Fruit fly (Drosophila melanogaster): Measurements from ENCODE around the gene Nipsnap.

The Nipsnap gene

dm6 chrX:16105715-16106114 is 32.3 kb upstream of the Nipsnap start (continued):
- no peak for TF ChIP-seq cad (GFP tag; optimal IDR thresholded peaks at IDR 0.05)
- no peak for TF ChIP-seq CG11695 (GFP tag; IDR thresholded peaks at IDR 0.05)
- TF ChIP-seq Fer1 (GFP tag; optimal IDR thresholded peaks at IDR 0.05), result no peak
- TF ChIP-seq zfh2 (GFP tag; optimal IDR thresholded peaks at IDR 0.05), result no peak
- peak; percentile 36; the same call in 1 of the 3 replicates for TF ChIP-seq CG6791 (GFP tag; IDR thresholded peaks at IDR 0.05; ENCODE audit: partially characterized antibody)
- no peak for TF ChIP-seq hb (GFP tag; IDR thresholded peaks at IDR 0.05; ENCODE audit: partially characterized antibody)
- no peak for TF ChIP-seq ftz-f1 (GFP tag; optimal IDR thresholded peaks at IDR 0.05)
- TF ChIP-seq dimm (GFP tag; IDR thresholded peaks at IDR 0.05), result no peak
- no peak for TF ChIP-seq nau (GFP tag; optimal IDR thresholded peaks at IDR 0.05)
- TF ChIP-seq Awh (GFP tag; IDR thresholded peaks at IDR 0.05), result no peak
- peak; percentile 98 for TF ChIP-seq CTCF (GFP tag; optimal IDR thresholded peaks at IDR 0.05)
- no peak for TF ChIP-seq CG17361 (GFP tag; IDR thresholded peaks at IDR 0.05)
- peak; percentile 54 for TF ChIP-seq pum (GFP tag; optimal IDR thresholded peaks at IDR 0.05)
- TF ChIP-seq CG9727 (GFP tag; optimal IDR thresholded peaks at IDR 0.05), result no peak
- TF ChIP-seq CG1529 (GFP tag; optimal IDR thresholded peaks at IDR 0.05), result no peak
- no peak for TF ChIP-seq ttk (GFP tag; IDR thresholded peaks at IDR 0.05)
- no peak for TF ChIP-seq CG3163 (GFP tag; optimal IDR thresholded peaks at IDR 0.05)
- no peak for TF ChIP-seq CG15269 (tag; optimal IDR thresholded peaks at IDR 0.05)
- TF ChIP-seq Deaf1 (tag; optimal IDR thresholded peaks at IDR 0.05), result no peak
- TF ChIP-seq Bteb2 (GFP tag; optimal IDR thresholded peaks at IDR 0.05), result no peak
- no peak for TF ChIP-seq so (GFP tag; IDR thresholded peaks at IDR 0.05)
- TF ChIP-seq nerfin-1 (tag; optimal IDR thresholded peaks at IDR 0.05), result no peak
- no peak for TF ChIP-seq Hr51 (GFP tag; optimal IDR thresholded peaks at IDR 0.05)
- no peak for TF ChIP-seq org-1 (GFP tag; optimal IDR thresholded peaks at IDR 0.05)
- TF ChIP-seq CG12391 (tag; optimal IDR thresholded peaks at IDR 0.05), result no peak

dm6 chrX:16104738-16105426 is 31.5 kb upstream of the Nipsnap start, which contains the start of the genes CG42353 and CG42354:
Gene CG42353 (minus strand): TSS chrX:16104946.
Gene CG42354 (minus strand): TSS chrX:16104946.
- TF ChIP-seq sc (optimal IDR thresholded peaks at IDR 0.05) (no peak), sc (GFP tag; optimal IDR thresholded peaks at IDR 0.05) (peak; percentile 96), CG34422 (GFP tag; IDR thresholded peaks at IDR 0.05) (peak; percentile 96), esg (GFP tag; conservative IDR thresholded peaks at IDR 0.05) (peak; percentile 94), CG4404 (GFP tag; IDR thresholded peaks at IDR 0.05) (peak; percentile 96), CG6683 (GFP tag; optimal IDR thresholded peaks at IDR 0.05) (peak; percentile 87), CG14667 (GFP tag; IDR thresholded peaks at IDR 0.05) (peak; percentile 92), kni (GFP tag; optimal IDR thresholded peaks at IDR 0.05) (peak; percentile 75), gt (GFP tag; IDR thresholded peaks at IDR 0.05) (peak; percentile 91), CG32767 (GFP tag; IDR thresholded peaks at IDR 0.05) (peak; percentile 95), Usf (GFP tag; optimal IDR thresholded peaks at IDR 0.05) (peak; percentile 94), Mad (GFP tag; optimal IDR thresholded peaks at IDR 0.05) (peak; percentile 94), pita (GFP tag; optimal IDR thresholded peaks at IDR 0.05) (no peak), sim (GFP tag; IDR thresholded peaks at IDR 0.05) (peak; percentile 87), tx (GFP tag; optimal IDR thresholded peaks at IDR 0.05) (peak; percentile 87), mirr (GFP tag; optimal IDR thresholded peaks at IDR 0.05) (peak; percentile 83), al (GFP tag; IDR thresholded peaks at IDR 0.05) (peak; percentile 88), CG17328 (GFP tag; IDR thresholded peaks at IDR 0.05) (peak; percentile 93), Sox102F (GFP tag; optimal IDR thresholded peaks at IDR 0.05) (peak; percentile 96), Doc3 (GFP tag; IDR thresholded peaks at IDR 0.05; ENCODE audit: partially characterized antibody) (no peak), lilli (GFP tag; optimal IDR thresholded peaks at IDR 0.05) (peak; percentile 91), Hmx (GFP tag; optimal IDR thresholded peaks at IDR 0.05) (peak; percentile 65), CG2120 (GFP tag; optimal IDR thresholded peaks at IDR 0.05) (peak; percentile 96), mld (GFP tag; IDR thresholded peaks at IDR 0.05; ENCODE audit: partially characterized antibody) (peak; percentile 49; the same call in 1 of the 3 replicates), unc-4 (GFP tag; IDR thresholded peaks at IDR 0.05; ENCODE audit: partially characterized antibody) (no peak), CG11723 (GFP tag; optimal IDR thresholded peaks at IDR 0.05) (peak; percentile 91), CG6765 (GFP tag; optimal IDR thresholded peaks at IDR 0.05) (peak; percentile 92)

All from whole organism, embryonic.